Fruit fly (Drosophila melanogaster) S2 (cell line): Measurements from ENCODE around the gene CG31606.

Experiments
- CG8478 ChIP-seq: fragments of >200 bp; optimal IDR thresholded peaks from 2 replicates; lab custom pipeline; 2018
- CTCF ChIP-seq, 2 experiments: fragments of >200 bp; optimal IDR thresholded peaks; 2 replicates each; lab custom pipeline; 2018

The CG31606 gene

DNA sequence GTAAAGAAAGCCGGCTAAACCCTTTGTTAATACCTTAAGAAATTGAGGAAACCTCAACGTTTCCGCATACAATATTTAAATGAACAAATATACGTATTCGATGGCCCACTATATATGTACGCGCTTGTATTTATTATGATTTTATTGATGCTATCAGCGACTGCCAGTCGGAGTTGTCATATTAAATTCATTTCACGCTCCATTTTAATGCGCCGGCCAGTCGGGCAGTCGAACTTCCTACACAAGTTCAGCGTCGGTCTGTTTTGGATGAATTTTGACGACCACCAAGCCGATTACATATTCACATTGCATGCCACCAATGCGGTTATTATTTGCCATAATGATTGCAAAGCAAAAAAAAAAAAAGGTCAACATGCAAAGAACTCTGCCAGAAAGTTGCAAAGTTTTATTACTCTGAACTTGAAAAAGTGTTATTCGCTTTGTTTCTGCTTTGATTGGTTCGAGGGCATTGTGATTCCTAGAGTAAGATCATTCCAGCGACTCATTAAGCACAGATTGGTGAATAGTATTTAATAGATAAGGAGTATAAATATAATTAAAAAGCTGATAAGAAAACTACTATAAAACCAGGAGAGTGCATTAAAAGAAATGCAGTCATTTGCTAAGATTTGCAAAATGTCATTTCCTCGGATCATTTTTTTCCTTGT, at the start of gene CG31606:
Gene CG31606, plus strand, starts transcription at position 618 of the 668 bp plus-strand sequence.
- TF ChIP-seq CTCF (optimal IDR thresholded peaks at IDR 0.05; lab: Kevin White, UChicago): no peak

DNA sequence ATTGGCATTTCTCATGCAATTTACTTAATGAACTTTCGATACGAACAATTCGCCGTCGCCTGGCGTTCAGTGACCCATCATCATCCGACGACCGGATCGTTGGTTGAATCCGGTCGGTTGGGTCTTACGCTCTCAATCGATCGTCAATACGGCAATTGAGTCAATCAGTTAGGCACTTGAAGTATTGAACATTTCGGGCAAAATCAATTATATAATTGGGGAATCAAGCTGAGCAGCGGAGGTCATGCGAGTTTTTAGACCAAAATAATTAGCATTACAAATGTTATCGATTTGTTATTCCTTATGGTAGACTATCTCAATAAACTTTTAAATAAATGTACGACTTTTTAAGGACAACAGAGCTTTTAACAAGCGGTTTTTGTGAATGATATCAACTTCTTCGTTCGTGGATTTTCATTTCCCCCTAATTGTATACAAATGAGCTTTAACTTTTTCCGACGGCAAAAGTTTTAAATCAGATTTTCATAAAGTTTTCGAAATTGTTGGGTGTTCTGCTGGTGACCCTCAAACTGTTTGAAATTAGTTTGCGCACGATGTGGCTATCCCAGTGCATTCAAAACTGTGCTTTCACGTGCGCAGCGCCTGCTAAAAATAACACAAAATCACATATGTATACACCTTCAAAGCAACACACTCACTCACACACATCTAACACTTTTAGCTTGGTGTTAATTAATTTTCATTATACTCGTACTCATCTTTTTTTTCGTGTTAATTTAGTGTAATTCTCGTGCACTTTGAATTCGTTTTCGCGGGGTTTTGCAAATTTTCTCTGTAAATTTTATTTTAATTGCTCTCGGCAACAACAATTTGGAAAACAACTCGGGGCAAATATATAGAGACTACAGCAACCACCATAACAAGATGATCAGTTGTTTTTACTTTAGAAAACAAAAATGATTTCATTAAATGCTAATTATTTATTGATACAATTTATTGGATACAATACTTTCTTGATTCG, 49.2 kb upstream of the CG31606 start:
- TF ChIP-seq CTCF (optimal IDR thresholded peaks at IDR 0.05; lab: Kevin White, UChicago) (peak in 1 of 2 experiments; percentile 3), CG8478 (lab: Kevin White, UChicago) (no peak)

DNA sequence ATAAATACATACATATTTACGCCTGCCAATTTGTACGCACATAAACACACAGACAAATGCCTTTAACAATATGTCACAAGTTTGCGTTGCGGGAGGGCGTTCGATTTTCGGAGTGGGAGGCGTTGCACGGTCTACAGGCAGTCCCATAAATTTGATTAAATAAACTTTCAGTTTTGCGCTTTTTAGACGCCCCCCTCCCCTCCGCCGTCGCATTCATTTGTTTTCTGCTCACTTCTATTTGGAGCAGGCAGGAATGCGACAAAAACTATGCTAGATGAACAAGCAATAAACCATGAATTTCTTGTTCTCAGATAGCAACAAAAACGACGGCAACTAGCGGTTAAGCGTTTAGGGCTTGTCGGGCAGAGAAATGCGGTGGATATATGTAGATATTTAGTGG, 48.4 kb upstream of the CG31606 start:
- TF ChIP-seq CG8478 (lab: Kevin White, UChicago): no peak
- TF ChIP-seq CTCF (optimal IDR thresholded peaks at IDR 0.05; lab: Kevin White, UChicago): no peak

DNA sequence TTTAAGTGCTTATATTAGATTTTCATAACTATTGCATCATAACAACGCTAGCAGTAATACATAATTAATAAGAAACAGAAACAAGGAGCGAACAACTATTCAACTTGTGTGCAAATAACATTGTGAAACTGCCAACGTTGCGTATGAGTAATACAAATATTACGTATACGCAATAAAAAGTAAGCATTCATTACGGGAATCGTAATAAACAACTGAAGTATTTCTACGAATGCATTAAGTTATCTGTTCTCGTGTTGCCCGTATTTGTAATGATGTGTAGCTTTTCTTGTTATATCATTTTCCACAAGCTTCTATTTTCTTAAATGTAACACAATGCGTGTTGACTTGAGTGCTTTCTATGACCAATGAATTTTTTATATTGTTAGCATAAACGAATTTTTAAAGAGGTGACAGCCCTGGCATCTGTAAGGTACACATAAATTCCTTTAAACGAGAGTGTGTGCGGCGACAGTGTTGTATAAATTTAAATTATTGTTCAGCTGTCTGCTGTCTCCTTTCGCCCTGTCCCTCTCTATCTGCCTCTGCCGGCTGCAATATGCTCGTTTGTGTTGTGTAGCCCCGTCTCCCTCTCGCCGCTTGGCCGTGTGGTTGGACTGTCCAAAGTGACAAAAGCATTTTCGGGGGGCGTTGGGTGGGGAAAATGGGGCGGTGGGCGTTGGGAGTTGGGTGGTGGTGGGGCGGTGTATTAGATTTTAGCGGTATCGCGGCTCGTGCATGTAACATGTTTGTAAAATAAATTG, 47.6 kb upstream of the CG31606 start:
- TF ChIP-seq CG8478 (lab: Kevin White, UChicago): no peak
- no peak for TF ChIP-seq CTCF (optimal IDR thresholded peaks at IDR 0.05; lab: Kevin White, UChicago)

DNA sequence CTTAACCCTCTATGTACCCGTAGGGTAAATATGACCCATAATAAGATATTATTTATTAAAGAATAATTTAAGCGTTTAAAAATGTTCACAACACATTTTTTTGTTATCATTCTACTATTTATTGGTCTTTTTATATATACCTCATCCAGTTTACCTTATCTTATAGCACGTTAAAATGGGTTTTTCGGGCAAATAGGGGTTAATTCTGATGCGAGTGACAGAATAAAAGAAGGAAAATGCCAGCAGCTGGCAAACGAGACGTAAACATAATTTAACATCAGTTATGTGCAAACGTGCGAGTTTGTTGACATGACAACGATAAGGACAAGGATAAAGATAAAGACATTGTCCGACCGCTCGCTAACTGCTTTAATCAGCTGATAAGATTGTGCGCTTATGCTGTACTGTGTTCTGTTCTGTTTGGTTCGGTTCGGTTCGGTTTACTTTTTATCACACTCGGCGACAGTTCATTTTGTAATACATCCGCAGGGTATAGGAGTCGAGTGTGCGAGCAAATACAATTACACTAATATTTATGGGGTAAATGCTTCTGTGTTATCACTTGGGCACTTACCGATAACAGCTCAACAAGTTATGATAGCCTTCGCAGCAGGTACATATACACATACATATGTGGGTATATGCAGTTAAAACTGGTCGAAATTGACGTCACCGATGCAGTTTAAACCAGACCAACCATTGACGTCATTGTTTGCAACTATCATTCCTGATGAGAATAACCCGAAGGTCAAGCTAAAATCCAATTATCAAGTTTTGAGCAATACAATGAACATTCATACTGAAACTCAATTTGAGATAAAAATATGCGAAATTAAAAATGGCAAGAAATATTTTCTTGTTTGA, 46.7 kb upstream of the CG31606 start:
- TF ChIP-seq CG8478 (lab: Kevin White, UChicago) (no peak), CTCF (optimal IDR thresholded peaks at IDR 0.05; lab: Kevin White, UChicago) (no peak)

DNA sequence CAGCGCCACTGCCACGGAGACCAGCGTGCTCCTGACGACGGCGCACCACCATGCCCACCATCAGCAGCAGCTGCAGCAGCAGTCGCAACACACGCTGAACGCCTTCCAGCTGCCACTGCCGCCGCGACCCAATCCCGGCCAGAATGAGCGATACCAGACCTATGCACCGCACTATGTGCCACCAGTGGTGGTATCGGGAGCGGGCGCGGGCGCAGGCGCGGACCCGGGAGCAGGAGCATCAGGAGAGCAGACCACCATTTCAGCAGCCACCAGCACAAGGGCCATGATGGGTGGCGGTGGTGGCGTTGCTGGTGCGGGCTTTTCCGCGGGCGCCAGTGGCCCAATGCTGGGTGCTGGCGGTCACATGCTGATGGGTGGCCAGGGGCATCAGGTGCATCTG, 44.3 kb upstream of the CG31606 start:
- TF ChIP-seq CTCF (optimal IDR thresholded peaks at IDR 0.05; lab: Kevin White, UChicago): no peak
- no peak for TF ChIP-seq CG8478 (lab: Kevin White, UChicago)

DNA sequence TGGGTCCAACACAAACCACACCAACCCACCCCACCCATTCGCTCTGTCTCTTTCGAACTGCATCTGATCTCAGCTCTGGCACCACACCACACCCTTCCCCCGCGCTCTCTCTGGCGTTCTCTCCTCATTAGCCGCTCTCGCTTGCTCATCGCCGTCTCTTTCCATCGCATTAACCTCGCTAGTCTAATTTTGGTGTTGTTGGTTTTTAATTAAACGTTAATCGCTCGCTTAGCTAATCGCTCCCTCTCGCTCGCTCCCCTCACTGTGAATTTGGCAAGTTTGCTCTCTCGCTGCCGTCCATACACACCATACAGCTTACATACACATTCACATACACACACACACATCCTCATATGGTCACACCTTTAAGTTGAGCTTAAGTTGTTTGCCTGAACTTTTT, 43.3 kb upstream of the CG31606 start:
- TF ChIP-seq CTCF (optimal IDR thresholded peaks at IDR 0.05; lab: Kevin White, UChicago) (no peak), CG8478 (lab: Kevin White, UChicago) (no peak)

DNA sequence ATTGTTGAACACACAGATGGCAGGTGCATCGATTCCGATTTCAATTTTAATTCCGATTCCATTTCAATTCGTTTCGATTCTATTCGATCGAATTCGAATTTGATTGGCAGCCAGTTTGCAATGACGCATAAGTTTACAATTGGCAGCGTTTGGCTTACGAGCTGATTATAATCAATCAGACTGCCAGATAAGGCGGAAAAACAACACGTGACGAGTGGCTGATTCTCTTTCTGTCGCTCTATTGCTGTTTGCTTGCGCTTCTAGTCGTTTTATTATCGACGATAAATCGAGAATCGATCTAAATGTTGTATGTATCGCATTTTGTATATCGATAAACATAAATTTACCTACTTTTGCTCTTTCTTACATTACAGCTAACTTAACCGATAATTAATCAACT, 42.7 kb upstream of the CG31606 start:
- TF ChIP-seq CG8478 (lab: Kevin White, UChicago) (no peak), CTCF (optimal IDR thresholded peaks at IDR 0.05; lab: Kevin White, UChicago) (no peak)

DNA sequence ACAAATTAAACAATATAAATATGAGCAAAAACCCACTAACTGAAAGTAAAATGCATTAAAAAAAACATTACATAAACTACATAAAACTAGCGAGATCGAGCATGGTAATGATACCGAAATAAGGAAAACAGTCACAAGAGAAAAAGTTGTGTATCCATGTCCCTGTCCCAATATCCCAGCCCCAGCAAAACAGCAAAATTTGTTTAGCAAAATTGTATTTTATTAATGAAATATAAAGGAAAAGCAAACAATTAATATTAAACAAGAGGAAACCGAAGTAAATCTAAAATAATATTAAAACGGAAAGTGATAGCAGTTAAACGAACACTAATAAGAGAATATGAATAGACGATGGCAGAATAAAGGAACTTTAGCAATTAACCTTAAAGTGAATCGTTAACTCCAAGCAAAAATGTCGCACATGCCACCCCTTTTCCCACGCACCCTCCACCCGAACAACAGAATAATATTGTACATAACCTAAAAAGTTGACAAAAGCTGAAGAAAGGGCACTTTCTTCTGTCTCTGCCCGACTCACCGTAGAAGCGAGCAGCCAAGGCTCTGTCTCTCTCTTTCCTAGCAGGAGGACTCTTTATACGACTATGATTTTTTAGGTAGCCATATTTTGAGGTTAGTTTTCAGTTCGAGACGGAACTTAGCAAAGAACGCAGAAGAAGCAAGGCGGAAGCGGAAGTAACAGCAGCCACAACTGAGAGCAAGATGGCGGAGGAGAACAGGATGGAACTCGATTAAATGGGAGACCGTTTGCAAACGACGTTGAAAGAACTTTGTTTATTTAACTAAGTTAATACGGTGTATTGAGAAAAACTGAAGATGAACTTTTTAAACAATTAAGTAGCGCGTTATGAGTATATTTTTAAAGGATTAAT, 36.6 kb upstream of the CG31606 start:
- TF ChIP-seq CTCF (optimal IDR thresholded peaks at IDR 0.05; lab: Kevin White, UChicago): no peak
- TF ChIP-seq CG8478 (lab: Kevin White, UChicago): no peak

DNA sequence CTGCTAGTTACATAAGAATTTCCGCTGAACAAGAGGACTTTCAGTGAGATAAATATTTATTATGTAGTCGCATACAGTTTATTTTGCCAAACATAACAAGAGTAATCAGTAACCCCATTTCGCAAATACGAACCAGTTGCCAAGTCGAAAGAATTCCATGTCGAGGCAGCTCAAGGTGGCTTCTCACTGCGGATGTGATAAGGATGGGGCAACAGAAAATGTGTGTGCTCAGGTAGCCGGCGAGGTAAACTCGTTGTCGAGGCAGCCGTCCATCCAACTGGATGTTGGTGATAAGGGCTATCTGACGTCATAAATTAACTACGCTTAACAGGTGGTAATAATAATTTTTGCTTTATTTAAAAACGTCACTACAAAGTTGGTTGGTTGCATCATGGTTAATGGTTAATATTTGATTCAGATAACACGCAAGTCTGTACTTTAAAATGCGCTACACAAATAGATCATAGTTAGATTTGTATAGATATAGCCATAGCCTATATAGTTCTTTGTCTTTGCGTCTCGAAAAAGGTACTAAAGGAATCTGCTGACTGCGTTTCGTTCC, 30.7 kb upstream of the CG31606 start:
- TF ChIP-seq CTCF (optimal IDR thresholded peaks at IDR 0.05; lab: Kevin White, UChicago) (no peak), CG8478 (lab: Kevin White, UChicago) (no peak)

DNA sequence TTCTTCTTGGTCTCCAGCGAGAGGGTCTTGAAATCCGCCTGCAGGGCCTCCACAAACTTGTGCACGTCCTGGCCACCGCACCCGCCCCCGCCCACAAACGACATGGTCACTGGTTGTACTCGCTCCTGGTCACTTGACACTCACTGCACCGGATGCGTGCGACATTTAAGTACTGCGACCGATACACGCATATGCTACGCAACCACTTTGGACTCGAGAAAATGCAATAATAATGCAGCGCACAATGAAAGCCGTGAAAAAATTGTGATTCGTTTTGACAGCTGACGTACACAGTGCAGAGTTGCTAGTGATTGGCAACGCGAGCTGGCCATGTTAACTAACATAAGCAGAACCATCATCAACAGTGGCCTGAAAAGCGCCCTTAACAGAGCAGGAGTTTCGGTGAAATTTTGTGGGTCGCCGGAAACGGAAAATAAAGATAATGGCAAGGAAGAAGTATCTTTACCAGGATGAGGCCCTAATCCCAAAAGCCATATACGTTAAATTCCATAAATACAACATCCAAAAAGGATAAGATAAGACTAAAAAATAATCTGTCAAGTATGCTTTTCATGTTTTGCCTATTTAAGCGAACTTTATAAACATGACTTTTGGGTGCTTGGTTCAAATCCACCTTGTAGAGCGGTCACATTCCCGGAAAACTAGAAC, 23.6 kb upstream of the CG31606 start, which contains the start of the genes mon2 and CG8673:
Gene mon2, minus strand, starts transcription at position 300 of the 669 bp plus-strand sequence.
Gene CG8673, plus strand, starts transcription at position 619 of the 669 bp plus-strand sequence.
- TF ChIP-seq CTCF (optimal IDR thresholded peaks at IDR 0.05; lab: Kevin White, UChicago): no peak
- no peak for TF ChIP-seq CG8478 (lab: Kevin White, UChicago)
